Worm (Caenorhabditis elegans): ENCODE measurements around the gene srh-141.

srh-141 gene

ce11 chrV:16459377-16459776, 15.7 kb downstream of the srh-141 start:
- TF ChIP-seq F33H1.4 (GFP tag; IDR thresholded peaks at IDR 0.05), result no peak
- no peak for TF ChIP-seq lin-26 (GFP tag; IDR thresholded peaks at IDR 0.05)
- no peak for TF ChIP-seq tlf-1 (GFP tag; optimal IDR thresholded peaks at IDR 0.05)
- no peak for TF ChIP-seq nhr-179 (tag; optimal IDR thresholded peaks at IDR 0.05)

- no peak for TF ChIP-seq F23B12.7 (tag; optimal IDR thresholded peaks at IDR 0.05; ENCODE audit: insufficient read depth)
- no peak for TF ChIP-seq bed-1 (GFP tag; IDR thresholded peaks at IDR 0.05)
- TF ChIP-seq Y53F4B.3 (GFP tag; IDR thresholded peaks at IDR 0.05), result no peak
- no peak for TF ChIP-seq madf-6 (GFP tag; IDR thresholded peaks at IDR 0.05)
- TF ChIP-seq snpc-3.4 (tag; optimal IDR thresholded peaks at IDR 0.05), result no peak
- TF ChIP-seq athp-1 (tag; optimal IDR thresholded peaks at IDR 0.05), result no peak
These were observed 17.1 kb downstream of the srh-141 start, which contains the start of gene srh-142 for ce11 chrV:16460866-16461265. srh-142 (minus strand) TSS chrV:16460966.

DNA sequence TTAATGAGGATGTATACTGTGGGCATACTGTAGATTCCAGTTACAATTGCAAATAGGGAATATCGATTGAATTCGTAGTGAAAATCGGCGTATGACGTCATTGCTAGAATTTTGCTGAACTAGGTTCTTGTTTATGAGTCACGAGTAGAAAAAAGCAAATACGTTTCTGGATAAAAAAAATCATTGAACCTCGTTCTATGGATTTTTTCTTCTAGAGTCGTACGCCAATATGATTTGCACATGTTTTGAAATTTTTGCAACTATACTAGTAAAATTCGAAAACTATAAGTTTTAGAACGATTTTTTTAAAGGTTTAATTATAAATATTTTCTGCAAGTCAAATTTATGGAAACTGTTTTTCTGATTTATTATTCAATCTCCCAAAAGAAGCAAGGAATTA, 24.1 kb downstream of the srh-141 start, which contains the start of gene sru-44:
Gene sru-44 (minus strand): TSS at position 101 of the 400 bp plus-strand sequence.
- no peak for TF ChIP-seq C06A6.2 (GFP tag; conservative IDR thresholded peaks at IDR 0.05)
- no peak for TF ChIP-seq fkh-3 (tag; optimal IDR thresholded peaks at IDR 0.05)
- TF ChIP-seq ama-1 (optimal IDR thresholded peaks at IDR 0.05), result no peak
- no peak for TF ChIP-seq ama-1 (GFP tag; optimal IDR thresholded peaks at IDR 0.05)
- no peak for TF ChIP-seq nfyb-1 (GFP tag; IDR thresholded peaks at IDR 0.05)
- no peak for TF ChIP-seq ztf-28 (GFP tag; IDR thresholded peaks at IDR 0.05)
- TF ChIP-seq hmg-1.2 (GFP tag; IDR thresholded peaks at IDR 0.05), result no peak
- TF ChIP-seq zim-3 (tag; optimal IDR thresholded peaks at IDR 0.05), result no peak
- no peak for TF ChIP-seq mxl-1 (tag; optimal IDR thresholded peaks at IDR 0.05)
- no peak for TF ChIP-seq nhr-90 (tag; optimal IDR thresholded peaks at IDR 0.05)
- TF ChIP-seq ceh-40 (GFP tag; IDR thresholded peaks at IDR 0.05), result no peak
- no peak for TF ChIP-seq ekl-4 (GFP tag; IDR thresholded peaks at IDR 0.05)
- no peak for TF ChIP-seq rpc-1 (optimal IDR thresholded peaks at IDR 0.05)
- TF ChIP-seq rpc-1 (tag; optimal IDR thresholded peaks at IDR 0.05), result no peak
- no peak for TF ChIP-seq C17E4.6 (GFP tag; IDR thresholded peaks at IDR 0.05)
- no peak for TF ChIP-seq Y56A3A.18 (GFP tag; IDR thresholded peaks at IDR 0.05)
- TF ChIP-seq snpc-4 (GFP tag; optimal IDR thresholded peaks at IDR 0.05), result no peak
- TF ChIP-seq snpc-4 (tag; optimal IDR thresholded peaks at IDR 0.05), result no peak
- no peak for TF ChIP-seq somi-1 (GFP tag; optimal IDR thresholded peaks at IDR 0.05)

DNA sequence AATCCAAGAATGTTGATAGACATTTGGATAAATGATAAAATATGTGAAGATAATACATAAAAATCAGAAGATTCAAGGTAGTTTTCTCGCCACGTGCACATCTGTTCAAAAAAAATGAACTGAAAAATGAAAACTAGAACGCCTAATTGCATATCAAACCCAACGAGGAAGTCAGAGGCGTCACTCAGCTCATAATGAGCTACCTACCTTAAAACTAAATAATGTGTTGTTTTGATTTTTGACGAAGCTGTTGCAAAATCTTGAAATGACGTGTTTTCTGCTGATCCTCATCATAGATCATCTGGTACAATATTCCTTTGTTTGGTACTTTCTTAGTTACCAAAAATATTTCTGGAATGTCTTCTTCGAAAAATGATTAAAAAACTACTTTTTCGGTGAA, 27.2 kb downstream of the srh-141 start, which contains the start of gene srh-138:
Gene srh-138 (minus strand): TSS at position 101 of the 400 bp plus-strand sequence.
- no peak for TF ChIP-seq unc-130 (GFP tag; optimal IDR thresholded peaks at IDR 0.05)
- TF ChIP-seq B0336.3 (GFP tag; IDR thresholded peaks at IDR 0.05), result no peak
- no peak for TF ChIP-seq tbx-9 (tag; optimal IDR thresholded peaks at IDR 0.05; ENCODE audit: borderline replicate concordance)
- TF ChIP-seq F52B5.7 (tag; optimal IDR thresholded peaks at IDR 0.05), result no peak
- no peak for TF ChIP-seq D2030.7 (GFP tag; IDR thresholded peaks at IDR 0.05)
- TF ChIP-seq Y56A3A.18 (GFP tag; IDR thresholded peaks at IDR 0.05), result no peak
- no peak for TF ChIP-seq nhr-27 (tag; optimal IDR thresholded peaks at IDR 0.05)
- TF ChIP-seq sdz-38 (tag; optimal IDR thresholded peaks at IDR 0.05), result no peak
- TF ChIP-seq madf-10 (tag; optimal IDR thresholded peaks at IDR 0.05), result no peak
- TF ChIP-seq aptf-3 (GFP tag; IDR thresholded peaks at IDR 0.05), result no peak
- no peak for TF ChIP-seq lin-26 (GFP tag; IDR thresholded peaks at IDR 0.05)
- no peak for TF ChIP-seq mel-28 (tag; optimal IDR thresholded peaks at IDR 0.05; ENCODE audit: borderline replicate concordance)
- TF ChIP-seq hlh-26 (GFP tag; conservative IDR thresholded peaks at IDR 0.05), result no peak
- TF ChIP-seq rec-8 (tag; optimal IDR thresholded peaks at IDR 0.05), result no peak
- no peak for TF ChIP-seq ceh-100 (GFP tag; IDR thresholded peaks at IDR 0.05)
- no peak for TF ChIP-seq lsl-1 (GFP tag; optimal IDR thresholded peaks at IDR 0.05)
- no peak for TF ChIP-seq hsf-1 (GFP tag; IDR thresholded peaks at IDR 0.05)
- TF ChIP-seq ceh-58 (GFP tag; IDR thresholded peaks at IDR 0.05), result no peak

All from whole organism, young adult.